Worm (Caenorhabditis elegans) whole organism, young adult: ENCODE measurements around the gene fbxb-116.

ENCODE experiments used
- C06A6.2 ChIP-seq: fragments of 200-800 bp; sonication (Bioruptor generic); conservative IDR thresholded peaks from 2 replicates; pipeline ENCODE4 v1.3.6; 2022; ENCODE audit warnings: missing genetic modification characterization, missing compliant biosample characterization
- F37B4.10 ChIP-seq: fragments of 200-800 bp; sonication (Bioruptor generic); IDR thresholded peaks from 2 replicates; pipeline ENCODE4 v1.3.6; 2022; ENCODE audit warnings: missing genetic modification characterization, missing compliant biosample characterization
- F55B11.4 ChIP-seq: sonication (generic microtip); optimal IDR thresholded peaks from 2 replicates; lab custom pipeline; 2016; ENCODE audit warnings: missing compliant biosample characterization, missing genetic modification characterization, borderline replicate concordance; ENCODE audit not compliant: insufficient read depth
- K11D2.4 ChIP-seq: fragments of 200-800 bp; sonication (Bioruptor generic); IDR thresholded peaks from 2 replicates; pipeline ENCODE4 v1.3.6; 2022; ENCODE audit warnings: missing genetic modification reagents, missing genetic modification characterization, missing compliant biosample characterization
- K12H6.12 ChIP-seq: fragments of 200-800 bp; sonication (Bioruptor generic); optimal IDR thresholded peaks from 2 replicates; lab custom pipeline; 2018; ENCODE audit warnings: mild to moderate bottlenecking, missing genetic modification characterization, missing compliant biosample characterization
- Y53G8AR.9 ChIP-seq: fragments of 200-800 bp; sonication (Bioruptor generic); conservative IDR thresholded peaks from 2 replicates; pipeline ENCODE4 v1.3.6; 2022; ENCODE audit warnings: missing genetic modification reagents, missing genetic modification characterization, missing compliant biosample characterization
- Y56A3A.18 ChIP-seq: fragments of 200-800 bp; sonication (Bioruptor generic); IDR thresholded peaks from 2 replicates; pipeline ENCODE4 v1.3.6; 2022; ENCODE audit warnings: missing genetic modification reagents, missing genetic modification characterization, missing compliant biosample characterization
- aptf-3 ChIP-seq: fragments of 200-800 bp; sonication (Bioruptor generic); IDR thresholded peaks from 2 replicates; pipeline ENCODE4 v1.3.6; 2022; ENCODE audit warnings: missing genetic modification characterization, missing compliant biosample characterization
- atf-7 ChIP-seq: sonication (generic microtip); optimal IDR thresholded peaks from 2 replicates; lab custom pipeline; 2017; ENCODE audit warnings: mild to moderate bottlenecking, missing genetic modification characterization, missing compliant biosample characterization
- attf-3 ChIP-seq: fragments of 200-800 bp; sonication (Bioruptor generic); conservative IDR thresholded peaks from 2 replicates; pipeline ENCODE4 v1.3.6; 2022; ENCODE audit warnings: missing genetic modification reagents, missing genetic modification characterization, missing compliant biosample characterization
- attf-5 ChIP-seq: fragments of 200-800 bp; sonication (Bioruptor generic); optimal IDR thresholded peaks from 2 replicates; lab custom pipeline; 2018; ENCODE audit warnings: mild to moderate bottlenecking, missing genetic modification characterization, missing compliant biosample characterization
- cebp-1 ChIP-seq, 2 experiments: fragments of 200-800 bp in 1 of 2; sonication (Bioruptor generic) in 1 of 2; sonication (generic microtip) in 1 of 2; IDR thresholded peaks in 1 of 2; optimal IDR thresholded peaks in 1 of 2; 2 replicates each; pipeline versions ENCODE4 v1.3.6 to Lab custom; 2017 to 2022; ENCODE audit warnings: missing compliant biosample characterization in 2 of 2, missing genetic modification characterization in 2 of 2, mild to moderate bottlenecking in 1 of 2, missing genetic modification reagents in 1 of 2, moderate library complexity in 1 of 2
- ceh-27 ChIP-seq: fragments of 200-800 bp; sonication (Bioruptor generic); optimal IDR thresholded peaks from 2 replicates; lab custom pipeline; 2018; ENCODE audit warnings: mild to moderate bottlenecking, missing genetic modification characterization, moderate library complexity, missing compliant biosample characterization
- ceh-58 ChIP-seq: fragments of 200-800 bp; sonication (Bioruptor generic); IDR thresholded peaks from 2 replicates; pipeline ENCODE4 v1.3.6; 2022; ENCODE audit warnings: missing genetic modification characterization, missing compliant biosample characterization
- ceh-79 ChIP-seq: sonication (generic microtip); optimal IDR thresholded peaks from 2 replicates; lab custom pipeline; 2017; ENCODE audit warnings: mild to moderate bottlenecking, missing genetic modification characterization, missing compliant biosample characterization
- dpff-1 ChIP-seq: sonication (generic microtip); optimal IDR thresholded peaks from 2 replicates; lab custom pipeline; 2017; ENCODE audit warnings: mild to moderate bottlenecking, missing genetic modification characterization, missing compliant biosample characterization
- egrh-3 ChIP-seq: fragments of 200-800 bp; sonication (Bioruptor generic); IDR thresholded peaks from 2 replicates; pipeline ENCODE4 v1.3.6; 2022; ENCODE audit warnings: missing genetic modification reagents, missing genetic modification characterization, missing compliant biosample characterization
- hmg-1.2 ChIP-seq: fragments of 200-800 bp; sonication (Bioruptor generic); IDR thresholded peaks from 2 replicates; pipeline ENCODE4 v1.3.6; 2022; ENCODE audit warnings: missing genetic modification reagents, missing genetic modification characterization, missing compliant biosample characterization
- hrde-1 ChIP-seq: sonication (generic microtip); optimal IDR thresholded peaks from 2 replicates; lab custom pipeline; 2016; ENCODE audit warnings: missing genetic modification characterization, mild to moderate bottlenecking, missing compliant biosample characterization, moderate library complexity, missing genotype, missing genetic modification reagents, borderline replicate concordance
- lin-40 ChIP-seq: sonication (generic microtip); optimal IDR thresholded peaks from 2 replicates; lab custom pipeline; 2016; ENCODE audit warnings: missing genetic modification characterization, mild to moderate bottlenecking, missing compliant biosample characterization, missing genotype, missing genetic modification reagents
- mes-4 ChIP-seq: sonication (generic microtip); optimal IDR thresholded peaks from 2 replicates; lab custom pipeline; 2016; ENCODE audit warnings: missing genotype, missing genetic modification characterization, missing compliant biosample characterization
- mxl-1 ChIP-seq: sonication (generic microtip); optimal IDR thresholded peaks from 2 replicates; lab custom pipeline; 2016; ENCODE audit warnings: missing genetic modification characterization, missing compliant biosample characterization
- nfya-2 ChIP-seq: fragments of 200-800 bp; sonication (Bioruptor generic); IDR thresholded peaks from 2 replicates; pipeline ENCODE4 v1.3.6; 2022; ENCODE audit warnings: missing genetic modification reagents, missing genetic modification characterization, missing compliant biosample characterization
- nhr-120 ChIP-seq: fragments of 200-800 bp; sonication (Bioruptor generic); IDR thresholded peaks from 2 replicates; pipeline ENCODE4 v1.3.6; 2022; ENCODE audit warnings: missing genetic modification characterization, missing compliant biosample characterization
- rcor-1 ChIP-seq: fragments of 200-800 bp; sonication (Bioruptor generic); IDR thresholded peaks from 2 replicates; pipeline ENCODE4 v1.3.6; 2022; ENCODE audit warnings: missing genetic modification reagents, missing genetic modification characterization, missing compliant biosample characterization
- rec-8 ChIP-seq, 2 experiments: sonication (generic microtip); optimal IDR thresholded peaks; 2 replicates each; lab custom pipeline; 2016; ENCODE audit warnings: mild to moderate bottlenecking in 2 of 2, missing genetic modification characterization in 2 of 2, missing genetic modification reagents in 2 of 2, missing genotype in 2 of 2, missing biosample characterization in 1 of 2, missing compliant biosample characterization in 1 of 2, moderate library complexity in 1 of 2
- sdz-38 ChIP-seq: sonication (generic microtip); optimal IDR thresholded peaks from 2 replicates; lab custom pipeline; 2016; ENCODE audit warnings: missing genotype, missing genetic modification characterization, missing compliant biosample characterization
- snpc-1.3 ChIP-seq: sonication (generic microtip); optimal IDR thresholded peaks from 2 replicates; lab custom pipeline; 2017; ENCODE audit warnings: missing genetic modification characterization, mild to moderate bottlenecking, missing compliant biosample characterization, antibody characterized with exemption, moderate library complexity, missing genotype, missing genetic modification reagents; ENCODE audit not compliant: insufficient read depth
- snpc-3.4 ChIP-seq: sonication (generic microtip); optimal IDR thresholded peaks from 2 replicates; lab custom pipeline; 2017; ENCODE audit warnings: missing genetic modification characterization, mild to moderate bottlenecking, missing compliant biosample characterization, antibody characterized with exemption, moderate library complexity, missing genotype, missing genetic modification reagents
- snpc-4 ChIP-seq, 5 experiments: fragments of 150-350 bp in 1 of 5; sonication (generic microtip) in 4 of 5; optimal IDR thresholded peaks; 2 replicates each; lab custom pipeline; 2014 to 2018; ENCODE audit warnings: missing genetic modification characterization in 5 of 5, missing biosample characterization in 3 of 5, antibody characterized with exemption in 2 of 5, mild to moderate bottlenecking in 2 of 5, missing compliant biosample characterization in 2 of 5, missing genotype in 2 of 5, moderate library complexity in 2 of 5, missing genetic modification reagents in 1 of 5
- zfh-2 ChIP-seq: fragments of 200-800 bp; sonication (Bioruptor generic); conservative IDR thresholded peaks from 2 replicates; pipeline ENCODE4 v1.3.6; 2022; ENCODE audit warnings: missing genetic modification reagents, missing genetic modification characterization, missing compliant biosample characterization
- ztf-22 ChIP-seq: fragments of 200-800 bp; sonication (Bioruptor generic); optimal IDR thresholded peaks from 2 replicates; lab custom pipeline; 2018; ENCODE audit warnings: mild to moderate bottlenecking, missing genetic modification characterization, moderate library complexity, missing compliant biosample characterization

The fbxb-116 gene

DNA sequence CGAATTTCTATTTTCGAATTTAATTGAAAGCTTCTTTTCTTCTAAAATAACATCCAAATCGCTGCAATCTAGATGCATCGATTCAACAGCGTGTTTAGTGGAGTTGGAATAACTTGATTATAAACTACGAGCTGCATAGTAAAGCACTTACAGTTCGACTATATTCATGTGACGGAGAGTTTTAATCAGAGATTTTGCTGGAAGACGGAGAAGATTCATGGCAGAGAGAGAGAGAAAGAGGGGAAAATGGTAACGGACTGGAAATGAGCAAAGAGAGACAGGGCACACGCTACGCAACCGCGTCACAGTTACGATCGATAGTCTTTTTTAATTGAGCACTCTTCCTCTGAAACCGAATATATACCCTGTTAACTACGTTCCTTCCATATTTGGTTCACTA lies at the start of gene fbxb-116:
TSS of gene fbxb-116 (plus strand) at position 301 of the 400 bp plus-strand sequence.
- TF ChIP-seq nhr-120 (GFP tag; lab: Robert Waterston, UW) = no peak
- no peak for TF ChIP-seq ceh-27 (GFP tag; lab: Kevin White, UChicago)
- TF ChIP-seq hrde-1 = no peak

- peak; percentile 36 for TF ChIP-seq lin-40
- TF ChIP-seq K11D2.4 (GFP tag; lab: Robert Waterston, UW) = 0 out of 2 replicates have a peak, but pooled peaks have one; percentile 38
- TF ChIP-seq attf-5 (GFP tag; lab: Kevin White, UChicago) = peak; percentile 69
- peak; percentile 25 for TF ChIP-seq snpc-3.4 (tag; lab: Kevin White, UChicago)
- TF ChIP-seq attf-3 (GFP tag; lab: Robert Waterston, UW) = peak; percentile 98
- peak; percentile 31 for TF ChIP-seq K12H6.12 (tag; lab: Kevin White, UChicago)
- no peak for TF ChIP-seq F55B11.4 (tag; lab: Kevin White, UChicago)
- TF ChIP-seq hrde-1 = no peak
- no peak for TF ChIP-seq snpc-4 (GFP tag; optimal IDR thresholded peaks at IDR 0.05; lab: Kevin White, UChicago)
- TF ChIP-seq snpc-4 (tag; optimal IDR thresholded peaks at IDR 0.05; lab: Kevin White, UChicago) = peak in 1 of 4 experiments; percentile 36
- TF ChIP-seq cebp-1 (GFP tag; IDR thresholded peaks at IDR 0.05; lab: Robert Waterston, UW) = no peak
- peak; percentile 2 for TF ChIP-seq cebp-1 (tag; optimal IDR thresholded peaks at IDR 0.05; lab: Kevin White, UChicago)
These were observed 43.5 kb upstream of the fbxb-116 start, which contains the start of the genes Y39B6A.3 and pph-5 for ce11 chrV:19189963-19190597. Gene Y39B6A.3 (minus strand): TSS chrV:19190013. Gene pph-5 (plus strand): TSS chrV:19190547.

DNA sequence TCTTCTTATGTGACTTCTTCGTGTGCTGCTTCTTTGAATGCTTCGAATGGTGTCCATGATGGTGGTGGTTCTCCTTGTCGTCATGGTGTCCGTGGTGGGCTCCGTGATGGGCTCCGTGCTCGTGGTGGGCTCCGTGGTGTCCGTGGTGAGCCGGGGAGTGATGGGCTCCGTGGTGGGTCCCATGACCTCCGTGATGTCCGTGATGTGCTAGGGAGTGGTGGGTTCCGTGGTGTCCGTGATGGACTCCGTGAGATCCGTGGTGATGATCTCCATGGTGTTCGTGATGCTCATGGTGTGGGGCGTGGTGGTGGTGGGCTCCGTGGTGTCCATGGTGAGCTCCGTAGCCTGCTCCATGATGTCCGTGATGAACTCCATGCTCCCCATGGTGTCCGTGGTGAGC lies 32.4 kb upstream of the fbxb-116 start:
- TF ChIP-seq C06A6.2 (GFP tag; lab: Robert Waterston, UW) (no peak), zfh-2 (GFP tag; lab: Robert Waterston, UW) (peak; percentile 51; the same call in 1 of the 2 replicates), rcor-1 (GFP tag; lab: Robert Waterston, UW) (no peak), hmg-1.2 (GFP tag; lab: Robert Waterston, UW) (no peak), mes-4 (no peak)

DNA sequence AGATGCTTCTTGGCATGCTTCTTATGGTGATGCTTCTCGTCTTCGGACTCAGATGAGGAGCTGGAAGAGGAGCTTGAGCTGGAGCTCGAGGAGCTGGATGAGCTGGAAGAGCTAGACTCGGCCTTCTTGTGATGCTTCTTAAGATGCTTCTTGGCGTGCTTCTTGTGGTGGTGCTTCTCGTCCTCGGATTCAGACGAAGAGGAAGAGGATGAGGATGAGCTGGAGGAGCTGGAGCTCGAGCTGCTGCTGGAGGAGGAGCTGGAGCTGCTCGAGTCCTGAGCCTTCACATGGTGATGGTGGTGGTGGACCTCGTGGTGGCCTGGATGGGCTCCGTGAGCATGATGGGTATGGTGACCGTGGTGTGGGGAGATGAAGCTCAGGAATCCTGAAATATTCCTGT lies 30.8 kb upstream of the fbxb-116 start:
- TF ChIP-seq egrh-3 (peak; percentile 83; the same call in 1 of the 2 replicates), nfya-2 (GFP tag; lab: Robert Waterston, UW) (no peak), snpc-1.3 (tag; lab: Kevin White, UChicago) (no peak), zfh-2 (GFP tag; lab: Robert Waterston, UW) (peak; percentile 82), ztf-22 (no peak), atf-7 (tag; lab: Kevin White, UChicago) (no peak), aptf-3 (GFP tag; lab: Robert Waterston, UW) (no peak), ceh-58 (GFP tag; lab: Robert Waterston, UW) (no peak), Y53G8AR.9 (GFP tag; lab: Robert Waterston, UW) (0 out of 2 replicates have a peak, but pooled peaks have one; percentile 32), ceh-79 (tag; lab: Kevin White, UChicago) (no peak), C06A6.2 (GFP tag; lab: Robert Waterston, UW) (no peak), dpff-1 (no peak), rec-8 (tag; optimal IDR thresholded peaks at IDR 0.05; lab: Kevin White, UChicago) (no peak), mxl-1 (tag; lab: Kevin White, UChicago) (no peak), sdz-38 (tag; lab: Kevin White, UChicago) (no peak), Y56A3A.18 (GFP tag; lab: Robert Waterston, UW) (no peak), F37B4.10 (GFP tag; lab: Robert Waterston, UW) (no peak), K11D2.4 (GFP tag; lab: Robert Waterston, UW) (no peak)
